Worm (Caenorhabditis elegans): ENCODE data around the gene lpd-9.

lpd-9 gene

DNA sequence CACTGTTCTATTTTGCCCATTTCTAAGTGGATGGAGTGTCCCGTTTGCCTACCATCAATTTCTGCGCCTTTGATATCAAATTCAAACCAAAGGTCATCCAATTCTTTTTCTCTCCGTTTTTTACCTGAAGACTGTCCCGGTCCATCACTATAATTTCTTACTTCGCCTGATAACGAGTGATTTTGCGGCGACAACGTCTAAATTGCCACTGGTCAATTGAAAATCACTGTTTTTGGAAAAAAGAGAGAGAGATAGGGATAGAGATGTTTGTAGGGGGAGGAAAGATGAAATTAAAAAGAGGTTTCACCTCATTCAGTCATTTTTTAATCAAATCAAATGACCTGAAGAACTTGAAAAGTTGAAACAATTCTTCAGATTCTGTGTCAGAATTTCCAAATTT is 7.6 kb upstream of the lpd-9 start:
- TF ChIP-seq hlh-26 (GFP tag; conservative IDR thresholded peaks at IDR 0.05) (no peak), snpc-4 (GFP tag; optimal IDR thresholded peaks at IDR 0.05) (no peak), snpc-4 (tag; optimal IDR thresholded peaks at IDR 0.05) (no peak), ets-4 (GFP tag; optimal IDR thresholded peaks at IDR 0.05) (no peak), B0261.1 (tag; optimal IDR thresholded peaks at IDR 0.05) (no peak), ccch-3 (GFP tag; optimal IDR thresholded peaks at IDR 0.05) (no peak), nhr-90 (tag; optimal IDR thresholded peaks at IDR 0.05) (no peak), ztf-25 (GFP tag; IDR thresholded peaks at IDR 0.05) (no peak), ceh-40 (GFP tag; IDR thresholded peaks at IDR 0.05) (no peak), Y53F4B.3 (GFP tag; IDR thresholded peaks at IDR 0.05) (no peak)

DNA sequence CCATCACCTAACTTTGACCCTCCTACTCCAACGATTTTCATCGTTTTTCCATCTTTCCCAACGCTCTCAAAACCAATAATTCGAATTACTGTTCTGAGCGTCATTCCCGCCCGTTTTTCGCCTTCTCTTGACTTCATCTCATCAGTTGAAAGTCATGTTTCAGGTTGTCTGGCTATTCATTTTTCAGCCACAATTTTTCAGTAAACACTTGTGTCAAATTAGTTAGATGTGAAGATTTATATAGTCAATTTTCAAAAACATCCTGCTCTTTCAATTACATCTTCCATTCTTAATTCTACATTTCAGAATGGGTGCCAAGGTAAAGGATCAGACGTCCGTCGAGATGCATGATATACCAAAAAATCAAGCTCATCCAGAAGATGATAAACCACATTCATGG is 6.5 kb upstream of the lpd-9 start, which contains the start of gene del-6:
TSS of gene del-6 (plus strand) at position 301 of the 400 bp plus-strand sequence.
- no peak for TF ChIP-seq fkh-3 (tag; optimal IDR thresholded peaks at IDR 0.05)
- no peak for TF ChIP-seq snpc-3.4 (tag; optimal IDR thresholded peaks at IDR 0.05)
- no peak for TF ChIP-seq hsf-1 (GFP tag; IDR thresholded peaks at IDR 0.05)
- no peak for TF ChIP-seq atf-7 (tag; optimal IDR thresholded peaks at IDR 0.05)
- TF ChIP-seq T07F8.4 (tag; optimal IDR thresholded peaks at IDR 0.05): no peak
- no peak for TF ChIP-seq attf-6 (GFP tag; IDR thresholded peaks at IDR 0.05)
- no peak for TF ChIP-seq nhr-27 (tag; optimal IDR thresholded peaks at IDR 0.05)
- TF ChIP-seq chd-7 (tag; optimal IDR thresholded peaks at IDR 0.05): no peak
- no peak for TF ChIP-seq die-1 (tag; optimal IDR thresholded peaks at IDR 0.05)
- no peak for TF ChIP-seq pha-4 (tag; optimal IDR thresholded peaks at IDR 0.05)
- no peak for TF ChIP-seq snpc-4 (GFP tag; optimal IDR thresholded peaks at IDR 0.05)
- TF ChIP-seq snpc-4 (tag; optimal IDR thresholded peaks at IDR 0.05): no peak
- TF ChIP-seq attf-3 (GFP tag; conservative IDR thresholded peaks at IDR 0.05): no peak
- TF ChIP-seq snpc-1.3 (tag; optimal IDR thresholded peaks at IDR 0.05; ENCODE audit: insufficient read depth): no peak
- no peak for TF ChIP-seq lsy-27 (tag; optimal IDR thresholded peaks at IDR 0.05; ENCODE audit: borderline replicate concordance, insufficient read depth)
- TF ChIP-seq bed-1 (GFP tag; IDR thresholded peaks at IDR 0.05): no peak
- TF ChIP-seq let-607 (tag; optimal IDR thresholded peaks at IDR 0.05): no peak
- no peak for TF ChIP-seq nfya-1 (tag; optimal IDR thresholded peaks at IDR 0.05; ENCODE audit: borderline replicate concordance, insufficient read depth)
- TF ChIP-seq lin-26 (GFP tag; IDR thresholded peaks at IDR 0.05): no peak

DNA sequence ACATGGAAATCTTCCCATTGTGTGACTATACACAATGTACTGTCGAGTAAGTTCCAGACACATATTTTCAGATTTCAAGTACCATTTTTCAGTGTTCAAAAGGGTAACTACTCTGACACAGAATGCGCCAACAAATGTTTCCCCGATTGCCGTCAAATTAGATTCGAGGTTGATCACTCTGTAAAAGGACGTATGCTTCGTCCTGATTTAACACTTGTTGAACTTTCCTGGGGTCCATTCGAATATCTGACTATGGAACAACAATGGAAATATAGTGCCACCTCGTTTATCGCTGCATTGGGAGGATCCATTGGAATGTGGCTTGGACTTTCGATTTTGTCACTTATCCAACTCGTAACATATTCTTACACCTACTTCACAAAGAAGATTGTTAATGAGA is 4.9 kb upstream of the lpd-9 start:
- no peak for TF ChIP-seq nhr-120 (GFP tag; IDR thresholded peaks at IDR 0.05)
- TF ChIP-seq egl-44 (GFP tag; IDR thresholded peaks at IDR 0.05): no peak
- no peak for TF ChIP-seq dox-1 (GFP tag; IDR thresholded peaks at IDR 0.05)
- no peak for TF ChIP-seq bed-1 (GFP tag; IDR thresholded peaks at IDR 0.05)
- no peak for TF ChIP-seq nfya-1 (tag; optimal IDR thresholded peaks at IDR 0.05; ENCODE audit: borderline replicate concordance, insufficient read depth)
- TF ChIP-seq pha-4 (tag; optimal IDR thresholded peaks at IDR 0.05): no peak
- TF ChIP-seq madf-8 (GFP tag; conservative IDR thresholded peaks at IDR 0.05): no peak
- TF ChIP-seq efl-1 (GFP tag; optimal IDR thresholded peaks at IDR 0.05): no peak
- no peak for TF ChIP-seq F39B2.1 (GFP tag; IDR thresholded peaks at IDR 0.05)
- no peak for TF ChIP-seq lsy-27 (tag; optimal IDR thresholded peaks at IDR 0.05; ENCODE audit: borderline replicate concordance, insufficient read depth)
- TF ChIP-seq nhr-27 (tag; optimal IDR thresholded peaks at IDR 0.05): no peak
- no peak for TF ChIP-seq nfya-2 (GFP tag; IDR thresholded peaks at IDR 0.05)
- no peak for TF ChIP-seq rcor-1 (GFP tag; IDR thresholded peaks at IDR 0.05)
- TF ChIP-seq ceh-79 (tag; optimal IDR thresholded peaks at IDR 0.05): no peak
- no peak for TF ChIP-seq F57A8.1 (GFP tag; optimal IDR thresholded peaks at IDR 0.05)
- TF ChIP-seq B0035.1 (tag; optimal IDR thresholded peaks at IDR 0.05): no peak
- no peak for TF ChIP-seq lir-1 (GFP tag; conservative IDR thresholded peaks at IDR 0.05)
- no peak for TF ChIP-seq athp-1 (tag; optimal IDR thresholded peaks at IDR 0.05)
- TF ChIP-seq attf-6 (GFP tag; IDR thresholded peaks at IDR 0.05): no peak

Data from whole organism, young adult.